Worm (Caenorhabditis elegans) whole organism, L4 larva: ENCODE results near the gene unc-105.

Experiments
- D1046.2 ChIP-seq: fragments of 200-800 bp; sonication (Bioruptor generic); IDR thresholded peaks from 2 replicates; pipeline ENCODE4 v1.3.6; 2022; ENCODE audit warnings: missing genetic modification characterization, missing compliant biosample characterization
- F49E8.2 ChIP-seq: sonication (generic microtip); optimal IDR thresholded peaks from 2 replicates; lab custom pipeline; 2016; ENCODE audit warnings: missing compliant biosample characterization, mild to moderate bottlenecking, missing genetic modification characterization, borderline replicate concordance
- Y48G9A.11 ChIP-seq: fragments of 200-800 bp; sonication (Bioruptor generic); IDR thresholded peaks from 2 replicates; pipeline ENCODE4 v1.3.6; 2022; ENCODE audit warnings: missing genetic modification reagents, missing genetic modification characterization, missing compliant biosample characterization
- Y5F2A.4 ChIP-seq: fragments of 200-800 bp; sonication (Bioruptor generic); optimal IDR thresholded peaks from 2 replicates; lab custom pipeline; 2018; ENCODE audit warnings: mild to moderate bottlenecking, missing genetic modification characterization, missing compliant biosample characterization
- ama-1 ChIP-seq: fragments of 150-350 bp; optimal IDR thresholded peaks from 2 replicates; lab custom pipeline; 2014; ENCODE audit warnings: inconsistent platforms, mixed read lengths
- ceh-32 ChIP-seq: sonication (generic microtip); optimal IDR thresholded peaks from 2 replicates; lab custom pipeline; 2016; ENCODE audit warnings: mild to moderate bottlenecking, missing genetic modification characterization, missing compliant biosample characterization; ENCODE audit not compliant: poor library complexity
- ceh-44 ChIP-seq: fragments of 200-800 bp; sonication (Bioruptor generic); IDR thresholded peaks from 2 replicates; pipeline ENCODE4 v1.3.6; 2022; ENCODE audit warnings: missing genetic modification reagents, missing genetic modification characterization, missing compliant biosample characterization
- ces-1 ChIP-seq: fragments of 150-350 bp; sonication (generic microtip); optimal IDR thresholded peaks from 4 replicates; lab custom pipeline; 2014; ENCODE audit warnings: missing biosample characterization, missing genetic modification reagents, missing genetic modification characterization
- cey-2 ChIP-seq: sonication (generic microtip); optimal IDR thresholded peaks from 3 replicates; lab custom pipeline; 2017; ENCODE audit warnings: missing genetic modification characterization, mild to moderate bottlenecking, missing compliant biosample characterization, antibody characterized with exemption, borderline replicate concordance; ENCODE audit not compliant: insufficient read depth
- daf-12 ChIP-seq: fragments of 150-350 bp; optimal IDR thresholded peaks from 2 replicates; lab custom pipeline; 2014; ENCODE audit warnings: missing biosample characterization, missing genetic modification reagents, missing genetic modification characterization
- daf-8 ChIP-seq: fragments of 200-800 bp; sonication (Bioruptor generic); IDR thresholded peaks from 2 replicates; pipeline ENCODE4 v1.3.6; 2022; ENCODE audit warnings: missing genetic modification characterization, missing compliant biosample characterization
- gei-8 ChIP-seq: fragments of 200-800 bp; sonication (Bioruptor generic); optimal IDR thresholded peaks from 2 replicates; lab custom pipeline; 2018; ENCODE audit warnings: mild to moderate bottlenecking, missing genetic modification characterization, missing compliant biosample characterization
- hif-1 ChIP-seq, 2 experiments: sonication (generic microtip); optimal IDR thresholded peaks; 2 replicates each; lab custom pipeline; 2016 to 2017; ENCODE audit warnings: missing compliant biosample characterization in 2 of 2, missing genetic modification characterization in 2 of 2, missing genetic modification reagents in 2 of 2, missing genotype in 2 of 2, mild to moderate bottlenecking in 1 of 2
- hlh-11 ChIP-seq: fragments of 200-800 bp; sonication (Bioruptor generic); optimal IDR thresholded peaks from 2 replicates; lab custom pipeline; 2018; ENCODE audit warnings: mild to moderate bottlenecking, missing genetic modification characterization, missing compliant biosample characterization
- hlh-30 ChIP-seq: sonication (generic microtip); optimal IDR thresholded peaks from 2 replicates; lab custom pipeline; 2017; ENCODE audit warnings: antibody characterized with exemption, mild to moderate bottlenecking, missing genetic modification characterization, missing compliant biosample characterization; ENCODE audit not compliant: insufficient read depth
- hmg-1.1 ChIP-seq: fragments of 200-800 bp; sonication (Bioruptor generic); IDR thresholded peaks from 2 replicates; pipeline ENCODE4 v1.3.6; 2022; ENCODE audit warnings: missing genetic modification reagents, missing genetic modification characterization, missing compliant biosample characterization
- jun-1 ChIP-seq: fragments of 150-350 bp; optimal IDR thresholded peaks from 2 replicates; lab custom pipeline; 2014; ENCODE audit warnings: missing biosample characterization, missing genetic modification reagents, missing genetic modification characterization
- lim-7 ChIP-seq: fragments of 200-800 bp; sonication (Bioruptor generic); IDR thresholded peaks from 2 replicates; pipeline ENCODE4 v1.3.6; 2022; ENCODE audit warnings: missing genetic modification characterization, missing compliant biosample characterization
- lin-15B ChIP-seq: fragments of 150-350 bp; sonication (generic microtip); optimal IDR thresholded peaks from 3 replicates; lab custom pipeline; 2014; ENCODE audit warnings: missing biosample characterization, missing genetic modification characterization
- lin-38 ChIP-seq: fragments of 200-800 bp; sonication (Bioruptor generic); IDR thresholded peaks from 2 replicates; pipeline ENCODE4 v1.3.6; 2022; ENCODE audit warnings: missing genetic modification reagents, missing genetic modification characterization, missing compliant biosample characterization
- madf-5 ChIP-seq, 2 experiments: fragments of 200-800 bp; sonication (Bioruptor generic); IDR thresholded peaks; 2 replicates each; pipeline ENCODE4 v1.3.6; 2022; ENCODE audit warnings: missing compliant biosample characterization in 2 of 2, missing genetic modification characterization in 2 of 2
- madf-9 ChIP-seq: fragments of 200-800 bp; sonication (Bioruptor generic); conservative IDR thresholded peaks from 2 replicates; pipeline ENCODE4 v1.3.6; 2022; ENCODE audit warnings: missing genetic modification reagents, missing genetic modification characterization, missing compliant biosample characterization
- mep-1 ChIP-seq: fragments of 150-350 bp; sonication (generic microtip); optimal IDR thresholded peaks from 3 replicates; lab custom pipeline; 2014; ENCODE audit warnings: missing biosample characterization, missing genetic modification characterization
- mxl-3 ChIP-seq: fragments of 200-800 bp; sonication (Bioruptor generic); optimal IDR thresholded peaks from 2 replicates; lab custom pipeline; 2018; ENCODE audit warnings: mild to moderate bottlenecking, missing genetic modification characterization, missing compliant biosample characterization
- nhr-237 ChIP-seq: sonication (generic microtip); optimal IDR thresholded peaks from 2 replicates; lab custom pipeline; 2017; ENCODE audit warnings: missing biosample characterization, missing genetic modification characterization
- nhr-25 ChIP-seq: sonication (generic microtip); optimal IDR thresholded peaks from 2 replicates; lab custom pipeline; 2017; ENCODE audit warnings: missing genetic modification characterization, mild to moderate bottlenecking, missing compliant biosample characterization, antibody characterized with exemption, moderate library complexity, borderline replicate concordance; ENCODE audit not compliant: insufficient read depth
- nhr-28 ChIP-seq: fragments of 150-350 bp; optimal IDR thresholded peaks from 2 replicates; lab custom pipeline; 2014; ENCODE audit warnings: missing biosample characterization, missing genetic modification characterization
- nhr-48 ChIP-seq: sonication (generic microtip); optimal IDR thresholded peaks from 2 replicates; lab custom pipeline; 2016; ENCODE audit warnings: mild to moderate bottlenecking, missing genetic modification characterization, missing compliant biosample characterization
- nhr-6 ChIP-seq: fragments of 150-350 bp; optimal IDR thresholded peaks from 2 replicates; lab custom pipeline; 2014; ENCODE audit warnings: missing biosample characterization, missing genetic modification characterization
- nhr-76 ChIP-seq: fragments of 150-350 bp; optimal IDR thresholded peaks from 2 replicates; lab custom pipeline; 2014; ENCODE audit warnings: missing biosample characterization, missing genetic modification characterization
- pqm-1 ChIP-seq: sonication (generic microtip); optimal IDR thresholded peaks from 2 replicates; lab custom pipeline; 2017; ENCODE audit warnings: missing biosample characterization, missing genetic modification characterization
- rbr-2 ChIP-seq: sonication (generic microtip); optimal IDR thresholded peaks from 2 replicates; lab custom pipeline; 2016; ENCODE audit warnings: missing genotype, missing genetic modification characterization, missing compliant biosample characterization
- snpc-1.2 ChIP-seq: fragments of 200-800 bp; sonication (Bioruptor generic); IDR thresholded peaks from 2 replicates; pipeline ENCODE4 v1.3.6; 2022; ENCODE audit warnings: missing genetic modification reagents, missing genetic modification characterization, missing compliant biosample characterization
- snpc-4 ChIP-seq: fragments of 150-350 bp; optimal IDR thresholded peaks from 2 replicates; lab custom pipeline; 2014; ENCODE audit warnings: missing biosample characterization, missing genetic modification characterization
- tra-1 ChIP-seq: fragments of 200-800 bp; sonication (Bioruptor generic); IDR thresholded peaks from 2 replicates; pipeline ENCODE4 v1.3.6; 2022; ENCODE audit warnings: missing genetic modification reagents, missing genetic modification characterization, missing compliant biosample characterization
- unc-62 ChIP-seq, 3 experiments: fragments of 150-350 bp in 1 of 3; sonication (generic microtip); optimal IDR thresholded peaks in 2 of 3; peaks in 1 of 3; 1 replicate in 1 of 3; 2 replicates in 2 of 3; lab custom pipeline; 2014 to 2017; ENCODE audit warnings: missing biosample characterization in 3 of 3, missing genetic modification characterization in 3 of 3, missing genetic modification reagents in 3 of 3, missing genotype in 1 of 3
- zag-1 ChIP-seq: fragments of 150-350 bp; optimal IDR thresholded peaks from 2 replicates; lab custom pipeline; 2014; ENCODE audit warnings: missing biosample characterization, missing genetic modification characterization
- zfp-2 ChIP-seq: sonication (generic microtip); optimal IDR thresholded peaks from 2 replicates; lab custom pipeline; 2016; ENCODE audit warnings: mild to moderate bottlenecking, missing genetic modification characterization, missing compliant biosample characterization
- zip-11 ChIP-seq: fragments of 200-800 bp; sonication (Bioruptor generic); IDR thresholded peaks from 2 replicates; pipeline ENCODE4 v1.3.6; 2022; ENCODE audit warnings: missing genetic modification characterization, missing compliant biosample characterization

Gene unc-105

DNA sequence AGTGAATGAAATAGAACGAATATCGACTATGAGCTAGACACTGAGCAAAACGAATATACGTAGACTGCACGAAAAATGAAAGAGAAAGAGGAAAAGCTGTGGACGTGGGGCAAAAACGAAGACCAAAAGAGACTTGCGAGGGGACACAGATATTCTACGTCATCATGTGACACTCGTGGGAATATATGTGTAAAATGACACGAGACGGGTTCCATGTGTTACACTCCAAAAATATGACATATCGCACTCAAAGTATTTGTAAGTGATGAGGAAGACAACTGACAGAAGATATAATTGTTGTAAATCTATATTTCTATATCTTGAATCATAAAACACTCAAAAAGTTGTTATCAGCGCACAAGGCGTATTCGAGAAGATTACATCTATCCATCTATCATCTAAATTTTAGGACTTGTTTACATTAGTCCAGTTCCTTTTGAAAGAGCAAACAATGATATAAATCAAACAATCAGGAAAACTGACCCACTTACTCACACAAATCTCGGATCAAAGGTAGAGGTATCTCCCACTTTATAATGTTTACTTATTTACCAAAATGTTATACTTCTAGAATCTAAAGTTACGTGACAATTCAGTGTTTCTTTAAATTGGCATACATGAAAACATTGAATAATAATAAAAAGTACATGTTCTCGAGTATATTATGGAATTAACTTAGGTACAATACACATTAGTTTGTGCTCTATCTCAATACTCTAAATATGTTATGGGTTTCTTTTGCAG, 44.3 kb upstream of the unc-105 start (continued):
- TF ChIP-seq nhr-25 (no peak), zfp-2 (tag; lab: Kevin White, UChicago) (no peak), Y48G9A.11 (GFP tag; lab: Robert Waterston, UW) (no peak), Y5F2A.4 (GFP tag; lab: Kevin White, UChicago) (no peak), jun-1 (tag; lab: Kevin White, UChicago) (no peak), nhr-28 (tag; lab: Kevin White, UChicago) (peak; percentile 16), daf-8 (GFP tag; lab: Robert Waterston, UW) (no peak), nhr-6 (tag; lab: Kevin White, UChicago) (no peak), rbr-2 (tag; lab: Kevin White, UChicago) (peak; percentile 38), snpc-4 (tag; lab: Kevin White, UChicago) (no peak), lin-38 (GFP tag; lab: Robert Waterston, UW) (0 out of 2 replicates have a peak, but pooled peaks have one; percentile 28), daf-12 (no peak), nhr-237 (tag; lab: Kevin White, UChicago) (no peak), zag-1 (tag; lab: Kevin White, UChicago) (no peak), ceh-32 (tag; lab: Kevin White, UChicago) (no peak), D1046.2 (GFP tag; lab: Robert Waterston, UW) (no peak), unc-62 (GFP tag; optimal IDR thresholded peaks at IDR 0.05 in 1 of 2; lab: Kevin White, UChicago) (peak in 1 of 2 experiments; percentile 99), unc-62 (tag; optimal IDR thresholded peaks at IDR 0.05; lab: Kevin White, UChicago) (no peak), madf-5 (GFP tag; IDR thresholded peaks at IDR 0.05; lab: Robert Waterston, UW) (no peak), madf-9 (no peak), zip-11 (no peak), lin-15B (tag; lab: Kevin White, UChicago) (no peak), mep-1 (peak; percentile 57), hif-1 (tag; optimal IDR thresholded peaks at IDR 0.05; lab: Kevin White, UChicago) (peak in 1 of 2 experiments; percentile 41), pqm-1 (tag; lab: Kevin White, UChicago) (no peak), hlh-30 (tag; lab: Kevin White, UChicago) (peak; percentile 94), ama-1 (no peak), snpc-1.2 (GFP tag; lab: Robert Waterston, UW) (no peak), cey-2 (tag; lab: Kevin White, UChicago) (no peak), hlh-11 (tag; lab: Kevin White, UChicago) (peak; percentile 53), ceh-44 (GFP tag; lab: Robert Waterston, UW) (no peak), hmg-1.1 (GFP tag; lab: Robert Waterston, UW) (peak; percentile 58; the same call in 1 of the 2 replicates), nhr-48 (tag; lab: Kevin White, UChicago) (peak; percentile 81), nhr-76 (tag; lab: Kevin White, UChicago) (no peak), F49E8.2 (tag; lab: Kevin White, UChicago) (no peak), mxl-3 (GFP tag; lab: Kevin White, UChicago) (peak; percentile 69), gei-8 (GFP tag; lab: Kevin White, UChicago) (no peak), ces-1 (GFP tag; lab: Kevin White, UChicago) (no peak), tra-1 (GFP tag; lab: Robert Waterston, UW) (no peak), lim-7 (GFP tag; lab: Robert Waterston, UW) (no peak)
- TF ChIP-seq, all 104 proteins: peak for 20
